Worm (Caenorhabditis elegans): ENCODE results near the gene F28A12.3.

- no peak for TF ChIP-seq scrt-1 (GFP tag; IDR thresholded peaks at IDR 0.05)
- TF ChIP-seq aly-1 (tag; optimal IDR thresholded peaks at IDR 0.05) = no peak
- TF ChIP-seq ama-1 (optimal IDR thresholded peaks at IDR 0.05) = no peak
- TF ChIP-seq flt-1 (GFP tag; IDR thresholded peaks at IDR 0.05) = no peak
- no peak for TF ChIP-seq ceh-36 (tag; optimal IDR thresholded peaks at IDR 0.05)
- TF ChIP-seq B0310.2 (tag; optimal IDR thresholded peaks at IDR 0.05) = no peak
- no peak for TF ChIP-seq hnd-1 (tag; optimal IDR thresholded peaks at IDR 0.05)
- no peak for TF ChIP-seq hmg-4 (GFP tag; optimal IDR thresholded peaks at IDR 0.05)
Measured at ce11 chrV:8632788-8633187, 8.4 kb downstream of the F28A12.3 start.
